Fruit fly (Drosophila melanogaster) S2 (cell line): ENCODE results near the gene FBXO11.

Experiments used
- CG8478 ChIP-seq: fragments of >200 bp; optimal IDR thresholded peaks from 2 replicates; lab custom pipeline; 2018
- CTCF ChIP-seq, 2 experiments: fragments of >200 bp; optimal IDR thresholded peaks; 2 replicates each; lab custom pipeline; 2018

The FBXO11 gene

DNA sequence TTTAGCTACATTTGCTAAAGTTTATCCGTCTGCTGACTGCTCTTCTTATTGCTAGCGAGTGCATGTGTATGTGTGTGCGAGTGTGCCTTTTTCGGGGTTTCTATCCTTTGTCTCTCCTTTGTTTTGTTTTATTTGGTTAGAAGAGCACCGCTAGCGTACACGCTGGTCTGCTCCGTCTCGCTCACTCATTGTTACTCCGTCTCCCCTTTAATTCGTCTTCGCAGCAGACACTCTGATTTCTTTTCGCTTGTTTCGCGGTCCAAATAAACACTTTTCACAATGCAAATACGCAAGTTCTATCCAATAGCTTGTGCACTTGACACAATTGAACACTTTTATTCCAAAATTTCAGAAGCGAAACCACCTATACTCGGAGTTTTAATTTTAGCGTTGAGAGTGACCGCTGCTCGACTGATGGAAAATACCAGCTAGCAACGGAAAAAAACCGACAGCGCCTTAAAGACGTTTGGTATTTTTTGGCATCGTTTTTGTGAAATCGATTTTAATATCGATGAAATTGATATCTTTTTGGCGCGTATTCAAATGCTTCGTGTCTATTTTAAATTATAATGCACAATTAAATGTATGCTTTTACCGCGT is at the start of gene FBXO11:
Gene FBXO11, minus strand, starts transcription at position 423 of the 600 bp plus-strand sequence.
- TF ChIP-seq CG8478 (lab: Kevin White, UChicago) (no peak), CTCF (optimal IDR thresholded peaks at IDR 0.05; lab: Kevin White, UChicago) (no peak)

- no peak for TF ChIP-seq CG8478 (lab: Kevin White, UChicago)
- no peak for TF ChIP-seq CTCF (optimal IDR thresholded peaks at IDR 0.05; lab: Kevin White, UChicago)
Observed at dm6 chr3R:9857785-9858184, 48.6 kb upstream of the FBXO11 start.

- TF ChIP-seq CTCF (optimal IDR thresholded peaks at IDR 0.05; lab: Kevin White, UChicago) (no peak), CG8478 (lab: Kevin White, UChicago) (no peak)
Observed at dm6 chr3R:9851653-9852052, 42.5 kb upstream of the FBXO11 start.

dm6 chr3R:9823723-9824122 is 14.6 kb upstream of the FBXO11 start, which contains the start of gene CG34302:
Gene CG34302 (minus strand): TSS chr3R:9823823.
- TF ChIP-seq CTCF (optimal IDR thresholded peaks at IDR 0.05; lab: Kevin White, UChicago): no peak

dm6 chr3R:9821091-9821490 is 11.9 kb upstream of the FBXO11 start, which contains the start of gene CG42857:
Gene CG42857 (minus strand): TSS chr3R:9821191.
- TF ChIP-seq CTCF (optimal IDR thresholded peaks at IDR 0.05; lab: Kevin White, UChicago): no peak
- no peak for TF ChIP-seq CG8478 (lab: Kevin White, UChicago)

dm6 chr3R:9819777-9820176 is 10.6 kb upstream of the FBXO11 start, which contains the start of gene CG9458:
Gene CG9458 (minus strand): TSS chr3R:9819877.
- TF ChIP-seq CG8478 (lab: Kevin White, UChicago) (no peak), CTCF (optimal IDR thresholded peaks at IDR 0.05; lab: Kevin White, UChicago) (no peak)

DNA sequence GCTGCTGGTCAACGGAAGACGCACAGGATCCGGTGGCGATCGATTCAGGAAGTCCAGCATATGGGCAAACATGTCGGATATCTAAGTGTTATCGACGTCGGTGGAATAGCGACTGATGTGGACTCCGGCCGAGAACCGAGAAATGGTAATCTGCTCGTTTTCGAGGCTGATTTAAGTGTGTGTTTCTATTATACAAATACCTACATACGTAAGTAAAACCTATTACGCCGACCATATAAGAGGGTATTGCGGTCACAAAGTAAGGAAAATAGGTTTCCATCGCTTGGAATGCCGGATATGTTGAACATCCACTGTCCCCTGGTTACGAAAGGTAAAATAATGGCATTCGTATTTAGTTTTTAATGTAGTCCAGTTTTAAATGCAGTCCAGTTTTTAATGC is 9.1 kb upstream of the FBXO11 start, which contains the start of gene CG9459:
Gene CG9459, minus strand, starts transcription at position 101 of the 400 bp plus-strand sequence.
- TF ChIP-seq CG8478 (lab: Kevin White, UChicago) (no peak), CTCF (optimal IDR thresholded peaks at IDR 0.05; lab: Kevin White, UChicago) (no peak)

dm6 chr3R:9816879-9817278 is 7.7 kb upstream of the FBXO11 start, which contains the start of gene CG16904:
Gene CG16904 (minus strand): TSS chr3R:9816979.
- TF ChIP-seq CG8478 (lab: Kevin White, UChicago) (no peak), CTCF (optimal IDR thresholded peaks at IDR 0.05; lab: Kevin White, UChicago) (no peak)

DNA sequence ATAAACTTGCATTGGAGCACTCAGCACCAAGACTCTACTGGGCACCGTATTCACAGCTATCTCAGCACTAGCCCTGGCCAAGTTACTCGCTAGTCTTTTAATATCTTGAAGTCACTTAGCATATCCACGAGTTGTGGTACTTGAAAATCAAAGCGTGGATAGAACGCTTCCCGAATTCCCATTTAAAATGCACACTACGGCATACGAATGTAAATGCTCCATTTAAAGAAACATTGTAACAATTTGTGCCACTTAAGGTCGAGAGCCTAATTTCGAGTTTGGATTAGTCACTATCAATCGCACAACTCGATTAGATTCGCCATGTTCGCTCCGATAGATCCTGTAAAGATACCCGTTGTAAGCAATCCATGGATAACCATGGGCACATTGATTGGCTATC is 4.7 kb upstream of the FBXO11 start, which contains the start of gene eloF:
Gene eloF, plus strand, starts transcription at position 301 of the 400 bp plus-strand sequence.
- TF ChIP-seq CG8478 (lab: Kevin White, UChicago) (no peak), CTCF (optimal IDR thresholded peaks at IDR 0.05; lab: Kevin White, UChicago) (no peak)

dm6 chr3R:9812447-9812846 is 3.3 kb upstream of the FBXO11 start, which contains the start of gene CG8534:
Gene CG8534 (plus strand): TSS chr3R:9812747.
- TF ChIP-seq CG8478 (lab: Kevin White, UChicago) (no peak), CTCF (optimal IDR thresholded peaks at IDR 0.05; lab: Kevin White, UChicago) (no peak)

DNA sequence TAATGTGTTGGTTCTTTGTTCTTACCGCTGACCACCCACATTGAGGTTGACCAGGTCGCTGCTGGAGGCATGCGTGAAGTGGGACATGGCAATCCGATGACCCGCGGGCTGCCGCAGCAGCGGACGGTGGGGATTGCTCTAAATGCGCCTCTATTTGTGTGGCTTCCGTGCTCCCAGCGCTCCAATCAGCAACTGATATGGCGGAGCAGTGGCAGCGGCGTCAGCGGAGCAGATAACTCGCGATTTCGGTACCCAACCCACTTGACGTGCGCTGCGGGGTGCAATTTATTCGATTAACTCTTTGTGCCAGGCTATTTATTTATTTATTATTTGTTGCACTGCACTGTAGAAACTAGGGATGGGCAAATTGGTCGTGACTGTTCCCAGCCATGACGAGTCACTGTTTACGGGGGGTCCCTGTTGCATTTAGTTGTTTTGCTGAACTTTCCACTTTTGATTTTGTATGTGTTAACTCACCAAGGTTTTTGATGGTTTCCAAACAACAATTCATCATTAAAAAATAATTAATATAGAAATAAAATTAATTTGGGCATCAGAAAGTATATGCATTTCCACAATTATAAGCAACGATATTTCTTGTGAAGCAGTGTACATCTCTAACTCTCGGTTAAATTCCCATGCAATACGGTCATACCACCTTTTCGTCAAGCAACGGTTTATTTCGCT is 8.4 kb downstream of the FBXO11 start, which contains the start of the genes CG9467 and CG8526:
Gene CG9467, minus strand, starts transcription at position 383 of the 687 bp plus-strand sequence.
Gene CG8526, plus strand, starts transcription at position 637 of the 687 bp plus-strand sequence.
- no peak for TF ChIP-seq CG8478 (lab: Kevin White, UChicago)
- no peak for TF ChIP-seq CTCF (optimal IDR thresholded peaks at IDR 0.05; lab: Kevin White, UChicago)

DNA sequence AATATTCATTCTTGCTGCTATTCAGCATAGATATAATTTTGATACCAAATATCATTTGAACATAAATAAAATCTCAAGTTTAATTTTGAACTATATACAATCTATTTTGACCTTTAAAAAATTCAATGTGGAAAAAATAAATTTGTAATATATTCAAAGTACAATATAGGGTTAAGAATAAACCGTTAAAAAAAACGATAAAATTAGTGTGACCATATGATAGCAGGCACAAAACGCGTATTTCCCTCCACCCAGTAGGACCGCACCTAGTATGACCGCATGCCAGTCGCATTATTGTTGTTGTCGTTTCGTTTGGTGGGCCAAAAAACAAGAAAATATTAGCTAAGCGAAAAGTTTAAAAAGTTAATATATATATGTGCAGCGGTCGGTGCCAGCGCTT is 16.1 kb downstream of the FBXO11 start, which contains the start of gene CG8516:
Gene CG8516, plus strand, starts transcription at position 278 of the 400 bp plus-strand sequence.
- TF ChIP-seq CG8478 (lab: Kevin White, UChicago) (no peak), CTCF (optimal IDR thresholded peaks at IDR 0.05; lab: Kevin White, UChicago) (no peak)

DNA sequence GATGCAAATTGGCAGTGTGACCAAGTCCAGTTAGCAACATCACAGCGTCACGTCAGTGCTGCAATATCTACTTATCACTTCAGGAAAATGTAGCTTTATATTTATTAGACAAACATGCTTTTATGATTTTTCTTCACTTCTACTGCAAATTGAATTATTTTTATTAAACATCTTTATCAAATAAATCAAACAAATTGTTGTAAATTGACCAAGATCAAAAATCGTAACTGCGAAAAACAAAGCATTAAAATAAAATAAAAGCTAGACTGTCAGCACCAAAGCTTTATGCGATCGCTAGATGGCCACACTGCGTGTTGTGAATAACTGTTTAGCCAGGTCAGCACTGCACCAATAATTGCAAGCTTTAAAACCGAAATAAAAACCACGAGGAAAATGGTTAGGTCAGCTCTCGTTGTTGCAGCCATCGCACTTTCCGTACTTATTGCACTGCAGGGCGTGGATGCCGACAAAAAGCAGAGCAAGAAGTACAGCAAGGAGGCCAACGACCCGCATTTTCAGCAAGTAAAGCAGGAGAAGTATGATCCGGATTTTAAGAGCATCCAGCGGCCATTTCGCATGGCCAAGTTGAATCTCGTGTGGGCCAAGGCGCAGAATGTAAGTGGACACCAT is 17.9 kb downstream of the FBXO11 start, which contains the start of the genes CG12945 and CG8507:
Gene CG12945, minus strand, starts transcription at position 45 of the 630 bp plus-strand sequence.
Gene CG8507, plus strand, starts transcription at position 307 of the 630 bp plus-strand sequence.
- no peak for TF ChIP-seq CG8478 (lab: Kevin White, UChicago)
- no peak for TF ChIP-seq CTCF (optimal IDR thresholded peaks at IDR 0.05; lab: Kevin White, UChicago)

DNA sequence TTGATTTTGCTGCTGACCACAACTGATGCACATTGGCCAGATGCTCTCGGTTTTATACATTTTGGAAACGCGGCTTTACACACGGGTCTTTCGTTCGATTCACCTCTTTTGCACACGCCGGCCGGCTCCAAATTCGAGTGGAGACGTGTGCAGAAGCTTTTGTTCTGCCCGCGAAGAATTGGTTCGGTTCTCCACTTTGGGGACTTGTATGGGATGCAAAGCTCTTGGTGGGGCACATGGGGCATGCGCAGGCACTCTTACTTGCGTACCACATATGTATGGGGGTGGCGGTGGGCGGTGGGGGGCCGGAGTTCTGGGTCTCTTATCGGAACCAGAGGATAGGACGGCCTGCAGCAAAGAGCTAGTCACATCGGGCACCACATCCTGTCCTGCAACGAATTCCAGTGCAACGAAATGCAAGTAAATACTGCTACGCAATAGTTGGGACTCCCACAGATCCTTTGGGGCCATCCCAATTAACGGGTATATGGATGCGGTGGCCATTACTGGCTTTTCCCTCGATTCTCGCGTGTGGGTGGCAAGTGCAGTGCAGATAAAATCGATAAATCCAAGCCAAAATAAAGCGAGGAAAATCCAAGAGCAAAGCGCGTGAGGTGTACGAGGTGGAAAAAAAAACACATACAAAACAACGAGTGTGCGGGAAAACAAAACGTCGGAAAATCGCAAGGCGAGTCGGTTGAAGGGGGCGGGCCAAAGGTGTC is 24.7 kb downstream of the FBXO11 start, which contains the start of the genes MtnA and CG8500:
Gene MtnA, minus strand, starts transcription at position 30 of the 722 bp plus-strand sequence.
Gene CG8500, plus strand, starts transcription at position 313 of the 722 bp plus-strand sequence.
- TF ChIP-seq CG8478 (lab: Kevin White, UChicago): no peak
- no peak for TF ChIP-seq CTCF (optimal IDR thresholded peaks at IDR 0.05; lab: Kevin White, UChicago)
